Fruit fly (Drosophila melanogaster) whole organism, prepupa: ENCODE data around the gene CheB38b.

Experiments
- CG16779 ChIP-seq: fragments of 200-800 bp; sonication (Bioruptor generic); optimal IDR thresholded peaks from 3 replicates; lab custom pipeline; 2017; ENCODE audit warnings: missing biosample characterization, mild to moderate bottlenecking, missing genetic modification characterization
- Gug ChIP-seq: fragments of 200-800 bp; sonication (Bioruptor generic); IDR thresholded peaks from 2 replicates; pipeline ENCODE4 v1.3.6; 2022; ENCODE audit warnings: missing biosample characterization, missing genetic modification characterization
- Hr39 ChIP-seq: fragments of 200-800 bp; sonication (Bioruptor generic); optimal IDR thresholded peaks from 2 replicates; lab custom pipeline; 2016; ENCODE audit warnings: missing biosample characterization, missing genetic modification characterization
- Lpt ChIP-seq: fragments of 200-800 bp; sonication (Bioruptor generic); optimal IDR thresholded peaks from 3 replicates; lab custom pipeline; 2016; ENCODE audit warnings: missing biosample characterization, missing genetic modification characterization
- cyc ChIP-seq: fragments of 200-800 bp; sonication (Bioruptor generic); optimal IDR thresholded peaks from 3 replicates; lab custom pipeline; 2016; ENCODE audit warnings: missing biosample characterization, missing genetic modification characterization
- dac ChIP-seq: fragments of 200-800 bp; sonication (Bioruptor generic); optimal IDR thresholded peaks from 2 replicates; lab custom pipeline; 2017; ENCODE audit warnings: missing biosample characterization, mild to moderate bottlenecking, missing genetic modification characterization
- eg ChIP-seq: fragments of 200-800 bp; sonication (Bioruptor generic); IDR thresholded peaks from 3 replicates; pipeline ENCODE4 v1.3.6; 2022; ENCODE audit warnings: missing biosample characterization, missing genetic modification characterization
- fd85E ChIP-seq: fragments of 200-800 bp; sonication (Bioruptor generic); optimal IDR thresholded peaks from 3 replicates; lab custom pipeline; 2016; ENCODE audit warnings: missing biosample characterization, missing genetic modification characterization
- topi ChIP-seq: fragments of 200-800 bp; sonication (Bioruptor generic); optimal IDR thresholded peaks from 3 replicates; lab custom pipeline; 2016; ENCODE audit warnings: missing biosample characterization, missing genetic modification characterization
- vri ChIP-seq: fragments of 200-800 bp; sonication (Bioruptor generic); optimal IDR thresholded peaks from 3 replicates; lab custom pipeline; 2016; ENCODE audit warnings: missing biosample characterization, mild to moderate bottlenecking, missing genetic modification characterization

- TF ChIP-seq Hr39 (GFP tag; lab: Kevin White, UChicago) (no peak), CG16779 (no peak), fd85E (GFP tag; lab: Kevin White, UChicago) (no peak), Lpt (no peak), dac (GFP tag; lab: Kevin White, UChicago) (no peak), Gug (GFP tag; lab: Robert Waterston, UW) (no peak), topi (GFP tag; lab: Kevin White, UChicago) (no peak), eg (GFP tag; lab: Robert Waterston, UW) (no peak), vri (GFP tag; lab: Kevin White, UChicago) (peak; percentile 19), cyc (GFP tag; lab: Kevin White, UChicago) (no peak)
Observed at dm6 chr2L:20803733-20804164, 13.3 kb downstream of the CheB38b start.
